Fruit fly (Drosophila melanogaster) whole organism, embryonic: ENCODE measurements around the gene CG5973.

Experiments
- ATbp ChIP-seq: fragments of 200-800 bp; sonication (Bioruptor generic); optimal IDR thresholded peaks from 2 replicates; lab custom pipeline; 2017; ENCODE audit warnings: missing biosample characterization, mild to moderate bottlenecking, missing genetic modification characterization, missing genetic modification reagents
- CG10147 ChIP-seq: fragments of 200-800 bp; sonication (Bioruptor generic); optimal IDR thresholded peaks from 2 replicates; lab custom pipeline; 2019; ENCODE audit warnings: missing biosample characterization, mild to moderate bottlenecking, missing genetic modification characterization, moderate library complexity
- CG1024 ChIP-seq: fragments of 200-800 bp; sonication (Bioruptor generic); IDR thresholded peaks from 2 replicates; pipeline ENCODE4 v1.3.6; 2022; ENCODE audit warnings: missing biosample characterization, missing genetic modification characterization
- CG10267 ChIP-seq: fragments of 200-800 bp; sonication (Bioruptor generic); optimal IDR thresholded peaks from 2 replicates; lab custom pipeline; 2018; ENCODE audit warnings: missing biosample characterization, mild to moderate bottlenecking, missing genetic modification characterization, moderate library complexity
- CG12769 ChIP-seq: fragments of 200-800 bp; sonication (Bioruptor generic); optimal IDR thresholded peaks from 2 replicates; lab custom pipeline; 2019; ENCODE audit warnings: missing biosample characterization, mild to moderate bottlenecking, missing genetic modification characterization, moderate library complexity
- CG1529 ChIP-seq: fragments of 200-800 bp; sonication (Bioruptor generic); optimal IDR thresholded peaks from 3 replicates; lab custom pipeline; 2018; ENCODE audit warnings: missing biosample characterization, missing genetic modification characterization
- CG15601 ChIP-seq: fragments of 200-800 bp; sonication (Bioruptor generic); optimal IDR thresholded peaks from 3 replicates; lab custom pipeline; 2019; ENCODE audit warnings: missing biosample characterization, mild to moderate bottlenecking, missing genetic modification characterization, moderate library complexity
- CG1602 ChIP-seq: fragments of 200-800 bp; sonication (Bioruptor generic); optimal IDR thresholded peaks from 3 replicates; lab custom pipeline; 2016; ENCODE audit warnings: missing biosample characterization, missing genetic modification characterization
- CG17186 ChIP-seq: fragments of 200-800 bp; sonication (Bioruptor generic); optimal IDR thresholded peaks from 3 replicates; lab custom pipeline; 2017; ENCODE audit warnings: missing biosample characterization, missing genetic modification reagents, missing genetic modification characterization
- CG2678 ChIP-seq: fragments of 200-800 bp; sonication (Bioruptor generic); optimal IDR thresholded peaks from 3 replicates; lab custom pipeline; 2019; ENCODE audit warnings: missing biosample characterization, mild to moderate bottlenecking, missing genetic modification characterization, moderate library complexity
- CG2889 ChIP-seq: fragments of 200-800 bp; sonication (Bioruptor generic); IDR thresholded peaks from 3 replicates; pipeline ENCODE4 v1.3.6; 2022; ENCODE audit warnings: missing biosample characterization, missing genetic modification characterization
- CG34376 ChIP-seq: fragments of 200-800 bp; sonication (Bioruptor generic); optimal IDR thresholded peaks from 2 replicates; lab custom pipeline; 2018; ENCODE audit warnings: missing biosample characterization, mild to moderate bottlenecking, missing genetic modification characterization
- CG6689 ChIP-seq: fragments of 200-800 bp; sonication (Bioruptor generic); IDR thresholded peaks from 2 replicates; pipeline ENCODE4 v1.3.6; 2022; ENCODE audit warnings: missing biosample characterization, missing genetic modification characterization
- CG6765 ChIP-seq: fragments of 200-800 bp; sonication (Bioruptor generic); optimal IDR thresholded peaks from 3 replicates; lab custom pipeline; 2017; ENCODE audit warnings: missing biosample characterization, mild to moderate bottlenecking, missing genetic modification characterization
- CG7745 ChIP-seq: fragments of 200-800 bp; sonication (Bioruptor generic); optimal IDR thresholded peaks from 2 replicates; lab custom pipeline; 2018; ENCODE audit warnings: missing biosample characterization, mild to moderate bottlenecking, missing genetic modification characterization, moderate library complexity
- CG8359 ChIP-seq: fragments of 200-800 bp; sonication (Bioruptor generic); optimal IDR thresholded peaks from 2 replicates; lab custom pipeline; 2017; ENCODE audit warnings: missing biosample characterization, mild to moderate bottlenecking, missing genetic modification characterization, borderline replicate concordance
- CG8765 ChIP-seq: fragments of 200-800 bp; sonication (Bioruptor generic); IDR thresholded peaks from 2 replicates; pipeline ENCODE4 v1.3.6; 2022; ENCODE audit warnings: missing biosample characterization, missing genetic modification characterization
- Dek ChIP-seq: fragments of 200-800 bp; sonication (Bioruptor generic); optimal IDR thresholded peaks from 3 replicates; lab custom pipeline; 2019; ENCODE audit warnings: missing biosample characterization, mild to moderate bottlenecking, missing genetic modification characterization, moderate library complexity
- H15 ChIP-seq: fragments of 200-800 bp; sonication (Bioruptor generic); IDR thresholded peaks from 3 replicates; pipeline ENCODE4 v1.3.6; 2022; ENCODE audit warnings: missing biosample characterization, missing genetic modification characterization
- HmgZ ChIP-seq: fragments of 200-800 bp; sonication (Bioruptor generic); optimal IDR thresholded peaks from 2 replicates; lab custom pipeline; 2018; ENCODE audit warnings: missing biosample characterization, mild to moderate bottlenecking, missing genetic modification characterization
- Hsf ChIP-seq: fragments of 200-800 bp; sonication (Bioruptor generic); optimal IDR thresholded peaks from 3 replicates; lab custom pipeline; 2016; ENCODE audit warnings: missing biosample characterization, missing genetic modification characterization
- Nf-YA ChIP-seq: fragments of 200-800 bp; sonication (Bioruptor generic); IDR thresholded peaks from 2 replicates; pipeline ENCODE4 v1.3.6; 2022; ENCODE audit warnings: missing biosample characterization, missing genetic modification characterization
- Rx ChIP-seq: fragments of 200-800 bp; sonication (Bioruptor generic); IDR thresholded peaks from 2 replicates; pipeline ENCODE4 v1.3.6; 2022; ENCODE audit warnings: missing biosample characterization, missing genetic modification characterization
- Scr ChIP-seq: fragments of 200-800 bp; sonication (Bioruptor generic); IDR thresholded peaks from 2 replicates; pipeline ENCODE4 v1.3.6; 2022; ENCODE audit warnings: missing biosample characterization, missing genetic modification characterization; ENCODE audit not compliant: partially characterized antibody
- Taf1 ChIP-seq: fragments of 200-800 bp; sonication (Bioruptor generic); IDR thresholded peaks from 2 replicates; pipeline ENCODE4 v1.3.6; 2022; ENCODE audit warnings: missing biosample characterization, missing genetic modification characterization
- Trl ChIP-seq, 3 experiments: fragments of >200 bp in 2 of 3; fragments of 200-800 bp in 1 of 3; sonication (Bioruptor generic) in 1 of 3; optimal IDR thresholded peaks; 2 replicates in 1 of 3; 3 replicates in 2 of 3; lab custom pipeline; 2016 to 2017; ENCODE audit warnings: missing biosample characterization in 1 of 3, missing genetic modification characterization in 1 of 3
- Xrp1 ChIP-seq: fragments of 200-800 bp; sonication (Bioruptor generic); IDR thresholded peaks from 2 replicates; pipeline ENCODE4 v1.3.6; 2022; ENCODE audit warnings: missing biosample characterization, missing genetic modification characterization
- al ChIP-seq: fragments of 200-800 bp; sonication (Bioruptor generic); IDR thresholded peaks from 2 replicates; pipeline ENCODE4 v1.3.6; 2022; ENCODE audit warnings: missing biosample characterization, missing genetic modification characterization
- ato ChIP-seq: fragments of 200-800 bp; sonication (Bioruptor generic); IDR thresholded peaks from 2 replicates; pipeline ENCODE4 v1.3.6; 2022; ENCODE audit warnings: missing biosample characterization, missing genetic modification characterization; ENCODE audit not compliant: partially characterized antibody
- bcd ChIP-seq: fragments of 200-800 bp; sonication (Bioruptor generic); optimal IDR thresholded peaks from 2 replicates; lab custom pipeline; 2017; ENCODE audit warnings: missing biosample characterization, mild to moderate bottlenecking, missing genetic modification characterization
- chm ChIP-seq: fragments of 200-800 bp; sonication (Bioruptor generic); IDR thresholded peaks from 2 replicates; pipeline ENCODE4 v1.3.6; 2022; ENCODE audit warnings: missing biosample characterization, missing genetic modification characterization
- fd96Cb ChIP-seq: fragments of 200-800 bp; sonication (Bioruptor generic); optimal IDR thresholded peaks from 2 replicates; lab custom pipeline; 2018; ENCODE audit warnings: missing biosample characterization, mild to moderate bottlenecking, missing genetic modification characterization, moderate library complexity
- gem ChIP-seq: fragments of 200-800 bp; sonication (Bioruptor generic); optimal IDR thresholded peaks from 2 replicates; lab custom pipeline; 2019; ENCODE audit warnings: missing biosample characterization, mild to moderate bottlenecking, missing genetic modification characterization, moderate library complexity
- h ChIP-seq: fragments of >200 bp; optimal IDR thresholded peaks from 2 replicates; lab custom pipeline; 2017
- jigr1 ChIP-seq: fragments of 200-800 bp; sonication (Bioruptor generic); IDR thresholded peaks from 3 replicates; pipeline ENCODE4 v1.3.6; 2022; ENCODE audit warnings: missing biosample characterization, missing genetic modification characterization
- mam ChIP-seq: fragments of 200-800 bp; sonication (Bioruptor generic); optimal IDR thresholded peaks from 3 replicates; lab custom pipeline; 2016; ENCODE audit warnings: missing biosample characterization, missing genetic modification characterization
- oc ChIP-seq: fragments of 200-800 bp; sonication (Bioruptor generic); optimal IDR thresholded peaks from 2 replicates; lab custom pipeline; 2018; ENCODE audit warnings: missing biosample characterization, mild to moderate bottlenecking, missing genetic modification characterization, moderate library complexity
- p53 ChIP-seq: fragments of 200-800 bp; sonication (Bioruptor generic); optimal IDR thresholded peaks from 2 replicates; lab custom pipeline; 2016; ENCODE audit warnings: missing biosample characterization, missing genetic modification characterization
- pb ChIP-seq: fragments of 200-800 bp; sonication (Bioruptor generic); optimal IDR thresholded peaks from 3 replicates; lab custom pipeline; 2016; ENCODE audit warnings: missing biosample characterization, missing genetic modification characterization
- pita ChIP-seq: fragments of 200-800 bp; sonication (Bioruptor generic); optimal IDR thresholded peaks from 2 replicates; lab custom pipeline; 2017; ENCODE audit warnings: missing biosample characterization, mild to moderate bottlenecking, missing genetic modification characterization
- pum ChIP-seq: fragments of 200-800 bp; sonication (Bioruptor generic); optimal IDR thresholded peaks from 2 replicates; lab custom pipeline; 2016; ENCODE audit warnings: missing biosample characterization, missing genetic modification characterization
- rib ChIP-seq: fragments of 200-800 bp; sonication (Bioruptor generic); IDR thresholded peaks from 2 replicates; pipeline ENCODE4 v1.3.6; 2022; ENCODE audit warnings: missing biosample characterization, missing genetic modification characterization
- run ChIP-seq: fragments of 200-800 bp; sonication (Bioruptor generic); optimal IDR thresholded peaks from 3 replicates; lab custom pipeline; 2018; ENCODE audit warnings: missing biosample characterization, mild to moderate bottlenecking, missing genetic modification characterization
- schlank ChIP-seq: fragments of 200-800 bp; sonication (Bioruptor generic); optimal IDR thresholded peaks from 2 replicates; lab custom pipeline; 2018; ENCODE audit warnings: missing biosample characterization, mild to moderate bottlenecking, missing genetic modification characterization
- scrt ChIP-seq: fragments of 200-800 bp; sonication (Bioruptor generic); optimal IDR thresholded peaks from 2 replicates; lab custom pipeline; 2018; ENCODE audit warnings: missing biosample characterization, mild to moderate bottlenecking, missing genetic modification characterization, moderate library complexity
- sd ChIP-seq: fragments of 200-800 bp; sonication (Bioruptor generic); optimal IDR thresholded peaks from 3 replicates; lab custom pipeline; 2018; ENCODE audit warnings: missing biosample characterization, mild to moderate bottlenecking, missing genetic modification characterization, moderate library complexity
- sr ChIP-seq: fragments of 200-800 bp; sonication (Bioruptor generic); IDR thresholded peaks from 3 replicates; pipeline ENCODE4 v1.3.6; 2022; ENCODE audit warnings: missing biosample characterization, missing genetic modification characterization
- ssp ChIP-seq: fragments of 200-800 bp; sonication (Bioruptor generic); IDR thresholded peaks from 2 replicates; pipeline ENCODE4 v1.3.6; 2022; ENCODE audit warnings: missing biosample characterization, missing genetic modification characterization
- tgo ChIP-seq: fragments of 200-800 bp; sonication (Bioruptor generic); IDR thresholded peaks from 3 replicates; pipeline ENCODE4 v1.3.6; 2022; ENCODE audit warnings: missing biosample characterization, missing genetic modification characterization
- toy ChIP-seq: fragments of 200-800 bp; sonication (Bioruptor generic); IDR thresholded peaks from 2 replicates; pipeline ENCODE4 v1.3.6; 2022; ENCODE audit warnings: missing biosample characterization, missing genetic modification characterization
- usp ChIP-seq: fragments of >200 bp; optimal IDR thresholded peaks from 2 replicates; lab custom pipeline; 2017; ENCODE audit warnings: missing biosample characterization, missing genetic modification characterization

Gene CG5973

DNA sequence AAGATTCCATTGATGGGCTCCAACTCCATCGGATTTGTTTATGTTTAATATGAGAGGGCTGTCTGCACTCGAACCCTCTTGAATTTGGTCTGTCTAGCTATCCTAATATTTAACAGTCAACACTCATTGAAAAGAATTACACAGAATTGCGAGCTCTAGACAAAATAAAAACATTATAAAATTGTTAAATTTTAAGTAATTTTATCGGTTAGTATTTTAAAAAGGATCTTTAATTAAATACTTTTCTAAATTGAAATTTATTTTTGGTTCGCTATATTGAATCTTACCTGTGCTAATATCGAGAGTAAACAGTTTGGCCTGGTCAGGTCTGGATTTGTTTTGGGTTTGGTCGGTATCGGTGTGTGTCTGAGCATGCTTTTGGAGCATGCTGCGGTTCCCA is 35.7 kb upstream of the CG5973 start (continued):
- peak; percentile 71 for TF ChIP-seq CG12769 (tag; lab: Kevin White, UChicago)
- TF ChIP-seq CG34376 (GFP tag; lab: Kevin White, UChicago): no peak
- TF ChIP-seq ato (GFP tag; lab: Robert Waterston, UW): no peak
- peak; percentile 76; the same call in 1 of the 2 replicates for TF ChIP-seq rib
- TF ChIP-seq schlank (tag; lab: Kevin White, UChicago): peak; percentile 27
- TF ChIP-seq CG2678 (tag; lab: Kevin White, UChicago): peak; percentile 86
- TF ChIP-seq ssp (GFP tag; lab: Robert Waterston, UW): peak; percentile 54
- TF ChIP-seq CG2889 (GFP tag; lab: Robert Waterston, UW): peak; percentile 65; the same call in 2 of the 3 replicates
- TF ChIP-seq chm (GFP tag; lab: Robert Waterston, UW): no peak; the same call in 1 of the 2 replicates
- TF ChIP-seq Nf-YA (GFP tag; lab: Robert Waterston, UW): peak; percentile 71
- TF ChIP-seq jigr1: peak; percentile 59; the same call in 1 of the 3 replicates
- TF ChIP-seq Trl (optimal IDR thresholded peaks at IDR 0.05; lab: Kevin White, UChicago): no peak
- no peak for TF ChIP-seq Trl (GFP tag; optimal IDR thresholded peaks at IDR 0.05; lab: Kevin White, UChicago)
- peak; percentile 78 for TF ChIP-seq CG10147 (GFP tag; lab: Kevin White, UChicago)
- TF ChIP-seq ATbp (GFP tag; lab: Kevin White, UChicago): peak; percentile 52
- TF ChIP-seq CG10267 (tag; lab: Kevin White, UChicago): peak; percentile 66
- TF ChIP-seq run (tag; lab: Kevin White, UChicago): peak; percentile 33
- TF ChIP-seq sd (tag; lab: Kevin White, UChicago): peak; percentile 14
- no peak for TF ChIP-seq Rx (GFP tag; lab: Robert Waterston, UW)
- no peak for TF ChIP-seq sr (GFP tag; lab: Robert Waterston, UW)
- TF ChIP-seq pb (GFP tag; lab: Kevin White, UChicago): no peak
- peak; percentile 68 for TF ChIP-seq Dek
- TF ChIP-seq CG6689 (GFP tag; lab: Robert Waterston, UW): peak; percentile 78
- TF ChIP-seq fd96Cb (tag; lab: Kevin White, UChicago): peak; percentile 55
- peak; percentile 79 for TF ChIP-seq Xrp1
- peak; percentile 66; the same call in 1 of the 2 replicates for TF ChIP-seq Taf1 (GFP tag; lab: Robert Waterston, UW)
- no peak for TF ChIP-seq p53 (GFP tag; lab: Kevin White, UChicago)
- TF ChIP-seq gem (tag; lab: Kevin White, UChicago): peak; percentile 80
- TF ChIP-seq mam: peak; percentile 45
- peak; percentile 54 for TF ChIP-seq HmgZ (tag; lab: Kevin White, UChicago)
- TF ChIP-seq oc: peak; percentile 70
- TF ChIP-seq toy (GFP tag; lab: Robert Waterston, UW): peak; percentile 46; the same call in 1 of the 2 replicates
- peak; percentile 51 for TF ChIP-seq CG15601 (tag; lab: Kevin White, UChicago)
- no peak for TF ChIP-seq Scr
- TF ChIP-seq CG17186 (GFP tag; lab: Kevin White, UChicago): no peak
- no peak for TF ChIP-seq CG8359
- peak; percentile 66 for TF ChIP-seq H15 (GFP tag; lab: Robert Waterston, UW)
- TF ChIP-seq tgo (GFP tag; lab: Robert Waterston, UW): peak; percentile 92
- TF ChIP-seq CG6765 (GFP tag; lab: Kevin White, UChicago): peak; percentile 13
- no peak; the same call in 1 of the 2 replicates for TF ChIP-seq CG8765 (GFP tag; lab: Robert Waterston, UW)
- TF ChIP-seq pum (GFP tag; lab: Kevin White, UChicago): no peak
- TF ChIP-seq CG1529 (GFP tag; lab: Kevin White, UChicago): peak; percentile 11
- no peak for TF ChIP-seq pita (GFP tag; lab: Kevin White, UChicago)
- TF ChIP-seq al (GFP tag; lab: Robert Waterston, UW): peak; percentile 47; the same call in 1 of the 2 replicates
- TF ChIP-seq CG1602 (GFP tag; lab: Kevin White, UChicago): peak; percentile 45
- peak; percentile 57 for TF ChIP-seq bcd (GFP tag; lab: Kevin White, UChicago)
- TF ChIP-seq h (lab: Kevin White, UChicago): no peak
- TF ChIP-seq usp: no peak
- TF ChIP-seq scrt (GFP tag; lab: Kevin White, UChicago): peak; percentile 49
- peak; percentile 60 for TF ChIP-seq CG1024 (GFP tag; lab: Robert Waterston, UW)
- TF ChIP-seq Hsf (GFP tag; lab: Kevin White, UChicago): peak; percentile 64
- TF ChIP-seq CG7745: no peak
